Worm (Caenorhabditis elegans) whole organism, L4 larva: Measurements from ENCODE around the gene C55B6.4.

Source experiments
- F10B5.3 ChIP-seq: sonication (generic microtip); optimal IDR thresholded peaks from 2 replicates; lab custom pipeline; 2016; ENCODE audit warnings: mild to moderate bottlenecking, missing genetic modification characterization, missing compliant biosample characterization
- lin-39 ChIP-seq: fragments of 150-350 bp; optimal IDR thresholded peaks from 2 replicates; lab custom pipeline; 2014; ENCODE audit warnings: missing biosample characterization, missing genetic modification reagents, missing genetic modification characterization
- mep-1 ChIP-seq: fragments of 150-350 bp; sonication (generic microtip); optimal IDR thresholded peaks from 3 replicates; lab custom pipeline; 2014; ENCODE audit warnings: missing biosample characterization, missing genetic modification characterization

DNA sequence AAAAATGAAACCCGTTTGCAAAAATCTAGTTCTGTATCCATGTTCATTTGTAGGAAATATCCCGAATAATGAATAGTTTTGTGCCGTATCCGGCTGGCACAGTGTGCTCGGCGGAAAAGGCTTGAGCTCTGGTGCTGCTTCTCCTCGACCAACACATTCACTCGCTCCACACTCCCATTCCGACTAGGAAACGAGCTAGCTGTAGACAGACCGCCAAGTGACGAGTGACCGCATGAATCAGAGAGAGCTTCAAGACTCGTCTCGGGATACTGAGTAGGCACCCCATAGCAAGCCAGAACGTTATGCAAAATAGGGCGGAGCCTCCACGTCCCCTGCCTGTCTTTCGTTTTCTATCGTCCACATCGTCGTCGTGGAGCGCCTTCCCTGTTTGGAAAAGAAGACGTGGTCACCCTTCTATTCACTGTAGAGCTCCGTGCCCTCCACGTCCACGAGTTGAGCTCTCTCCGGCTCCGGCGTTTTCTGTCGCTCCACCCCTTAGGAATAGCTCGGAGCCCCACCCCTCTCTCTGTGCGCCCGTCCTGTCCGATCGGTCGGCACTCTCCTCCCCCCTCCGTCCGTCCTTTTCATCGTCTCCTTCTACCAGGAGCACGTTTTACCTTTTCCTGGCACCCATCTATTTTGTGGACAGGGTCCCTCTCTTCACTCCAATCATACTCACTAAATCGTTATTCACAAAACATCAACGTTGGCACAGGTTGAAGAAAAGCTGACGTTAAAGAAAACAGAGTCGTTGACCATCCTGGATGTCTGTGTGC is 30.4 kb upstream of the C55B6.4 start, which contains the start of gene syd-9:
- TF ChIP-seq F10B5.3 (tag; lab: Kevin White, UChicago) (no peak), mep-1 (tag; lab: Kevin White, UChicago) (no peak), lin-39 (tag; lab: Kevin White, UChicago) (no peak)
